Fruit fly (Drosophila melanogaster) whole organism, wandering third instar larva: Measurements from ENCODE around the gene Set2.

Experiments
- Abd-B ChIP-seq: fragments of >200 bp; optimal IDR thresholded peaks from 2 replicates; lab custom pipeline; 2017; ENCODE audit warnings: missing biosample characterization, missing genetic modification characterization
- GATAd ChIP-seq: sonication (Bioruptor generic); optimal IDR thresholded peaks from 2 replicates; lab custom pipeline; 2016; ENCODE audit warnings: missing biosample characterization, missing genetic modification characterization
- Hr78 ChIP-seq: fragments of >200 bp; optimal IDR thresholded peaks from 2 replicates; lab custom pipeline; 2017; ENCODE audit warnings: missing biosample characterization, missing genetic modification characterization
- Jra ChIP-seq: sonication (Bioruptor generic); optimal IDR thresholded peaks from 2 replicates; lab custom pipeline; 2016; ENCODE audit warnings: missing biosample characterization, missing genetic modification characterization
- Myc ChIP-seq: fragments of >200 bp; optimal IDR thresholded peaks from 2 replicates; lab custom pipeline; 2017
- OdsH ChIP-seq: fragments of 200-800 bp; sonication (Bioruptor generic); optimal IDR thresholded peaks from 2 replicates; lab custom pipeline; 2016; ENCODE audit warnings: missing biosample characterization, mild to moderate bottlenecking, missing genetic modification characterization
- dl ChIP-seq, 2 experiments: fragments of 175-275, 200-275 bp in 1 of 2; fragments of 200-275 bp in 1 of 2; sonication (Bioruptor generic); optimal IDR thresholded peaks; lab custom pipeline; 2018; ENCODE audit warnings: mild to moderate bottlenecking in 2 of 2, missing biosample characterization in 2 of 2, missing genetic modification characterization in 2 of 2, moderate library complexity in 2 of 2; ENCODE audit not compliant: partially characterized antibody in 2 of 2, insufficient read depth in 1 of 2
- dmrt93B ChIP-seq: fragments of 200-800 bp; sonication (Bioruptor generic); optimal IDR thresholded peaks from 2 replicates; lab custom pipeline; 2018; ENCODE audit warnings: missing biosample characterization, mild to moderate bottlenecking, missing genetic modification characterization
- foxo ChIP-seq, 2 experiments: fragments of 200-800 bp; sonication (Bioruptor generic); optimal IDR thresholded peaks; 2 replicates in 1 of 2; 3 replicates in 1 of 2; lab custom pipeline; 2016 to 2017; ENCODE audit warnings: missing biosample characterization in 2 of 2, missing genetic modification characterization in 2 of 2
- h ChIP-seq: fragments of 200-800 bp; sonication (Bioruptor generic); optimal IDR thresholded peaks from 3 replicates; lab custom pipeline; 2016; ENCODE audit warnings: missing biosample characterization, mild to moderate bottlenecking, missing genetic modification characterization
- lola ChIP-seq: fragments of >200 bp; optimal IDR thresholded peaks from 2 replicates; lab custom pipeline; 2017; ENCODE audit warnings: missing biosample characterization, missing genetic modification characterization
- psq ChIP-seq: fragments of 200-800 bp; sonication (Bioruptor generic); optimal IDR thresholded peaks from 3 replicates; lab custom pipeline; 2017; ENCODE audit warnings: missing biosample characterization, mild to moderate bottlenecking, missing genetic modification characterization, moderate library complexity
- sv ChIP-seq: fragments of 200-800 bp; sonication (Bioruptor generic); optimal IDR thresholded peaks from 3 replicates; lab custom pipeline; 2016; ENCODE audit warnings: missing biosample characterization, missing genetic modification characterization
- tai ChIP-seq: sonication (Bioruptor generic); optimal IDR thresholded peaks from 2 replicates; lab custom pipeline; 2016; ENCODE audit warnings: missing biosample characterization, missing genetic modification characterization

dm6 chrX:13384177-13384576 is 28.9 kb upstream of the Set2 start:
- TF ChIP-seq OdsH (GFP tag; lab: Kevin White, UChicago), result no peak
- TF ChIP-seq Myc (lab: Kevin White, UChicago), result no peak
- TF ChIP-seq lola (GFP tag; lab: Kevin White, UChicago), result no peak
- TF ChIP-seq dl (GFP tag; optimal IDR thresholded peaks at IDR 0.05; lab: Kevin White, UChicago; ENCODE audit: insufficient read depth in 1 of 2, partially characterized antibody in 2 of 2), result no peak
- TF ChIP-seq Hr78 (GFP tag; lab: Kevin White, UChicago), result no peak
- no peak for TF ChIP-seq tai (GFP tag; lab: Kevin White, UChicago)
- no peak for TF ChIP-seq psq (GFP tag; lab: Kevin White, UChicago)
- no peak for TF ChIP-seq dmrt93B
- no peak for TF ChIP-seq Abd-B
- no peak for TF ChIP-seq Jra (GFP tag; lab: Kevin White, UChicago)
- TF ChIP-seq foxo (GFP tag; optimal IDR thresholded peaks at IDR 0.05; lab: Kevin White, UChicago), result no peak
- no peak for TF ChIP-seq GATAd
- no peak for TF ChIP-seq h (GFP tag; lab: Kevin White, UChicago)
- no peak for TF ChIP-seq sv (GFP tag; lab: Kevin White, UChicago)
